Worm (Caenorhabditis elegans): ENCODE results near the gene ZC250.2.
A peak's percentile ranks its signal among the peaks of the same experiment; 100 is the strongest.

Gene ZC250.2

ce11 chrV:5788650-5789049 lies 3.5 kb upstream of the ZC250.2 start:
- no peak for TF ChIP-seq tbx-2 (tag; optimal IDR thresholded peaks at IDR 0.05)
- no peak for TF ChIP-seq nhr-28 (tag; optimal IDR thresholded peaks at IDR 0.05)
- no peak for TF ChIP-seq ztf-11 (tag; optimal IDR thresholded peaks at IDR 0.05)
- TF ChIP-seq nhr-77 (tag; optimal IDR thresholded peaks at IDR 0.05), result no peak
- TF ChIP-seq ama-1 (optimal IDR thresholded peaks at IDR 0.05), result no peak
- no peak for TF ChIP-seq nhr-67 (tag; optimal IDR thresholded peaks at IDR 0.05)
- no peak for TF ChIP-seq elt-2 (tag; optimal IDR thresholded peaks at IDR 0.05)
- TF ChIP-seq ceh-9 (tag; optimal IDR thresholded peaks at IDR 0.05), result no peak
- TF ChIP-seq egl-27 (tag; optimal IDR thresholded peaks at IDR 0.05), result no peak
- TF ChIP-seq elt-1 (tag; optimal IDR thresholded peaks at IDR 0.05), result no peak
- no peak for TF ChIP-seq fkh-10 (GFP tag; optimal IDR thresholded peaks at IDR 0.05)
- TF ChIP-seq pqm-1 (tag; optimal IDR thresholded peaks at IDR 0.05), result no peak
- TF ChIP-seq ceh-28 (tag; optimal IDR thresholded peaks at IDR 0.05), result no peak
- no peak for TF ChIP-seq nfya-1 (tag; optimal IDR thresholded peaks at IDR 0.05; ENCODE audit: insufficient read depth)
- no peak for TF ChIP-seq hmg-11 (tag; optimal IDR thresholded peaks at IDR 0.05)
- TF ChIP-seq fkh-2 (tag; optimal IDR thresholded peaks at IDR 0.05), result no peak
- TF ChIP-seq nhr-43 (tag; optimal IDR thresholded peaks at IDR 0.05; ENCODE audit: poor library complexity, severe bottlenecking), result no peak
- no peak for TF ChIP-seq snpc-4 (tag; optimal IDR thresholded peaks at IDR 0.05)
- TF ChIP-seq nhr-76 (tag; optimal IDR thresholded peaks at IDR 0.05), result no peak
- TF ChIP-seq R02D3.7 (tag; optimal IDR thresholded peaks at IDR 0.05), result no peak

ce11 chrV:5790497-5791280 lies 1.4 kb upstream of the ZC250.2 start, which contains the start of the genes nhr-142 and F44E7.9:
TSS of gene nhr-142 (minus strand) at chrV:5790553.
TSS of gene F44E7.9 (plus strand) at chrV:5791230.
- peak; percentile 72 for TF ChIP-seq nfya-1 (tag; optimal IDR thresholded peaks at IDR 0.05; ENCODE audit: insufficient read depth)
- no peak for TF ChIP-seq unc-39 (tag; optimal IDR thresholded peaks at IDR 0.05)
- TF ChIP-seq pqm-1 (tag; optimal IDR thresholded peaks at IDR 0.05), result peak; percentile 62
- no peak for TF ChIP-seq fos-1 (tag; optimal IDR thresholded peaks at IDR 0.05)
- peak; percentile 25 for TF ChIP-seq egl-27 (tag; optimal IDR thresholded peaks at IDR 0.05)
- peak; percentile 35 for TF ChIP-seq jun-1 (tag; optimal IDR thresholded peaks at IDR 0.05)
- TF ChIP-seq ceh-82 (tag; optimal IDR thresholded peaks at IDR 0.05), result peak; percentile 59
- TF ChIP-seq sea-2 (GFP tag; optimal IDR thresholded peaks at IDR 0.05), result no peak
- TF ChIP-seq R02D3.7 (tag; optimal IDR thresholded peaks at IDR 0.05), result peak; percentile 70
- TF ChIP-seq nhr-25 (tag; optimal IDR thresholded peaks at IDR 0.05), result peak; percentile 63
- peak; percentile 52 for TF ChIP-seq lin-39 (tag; optimal IDR thresholded peaks at IDR 0.05)
- peak; percentile 45 for TF ChIP-seq skn-1 (tag; optimal IDR thresholded peaks at IDR 0.05)
- peak; percentile 60 for TF ChIP-seq nhr-11 (tag; optimal IDR thresholded peaks at IDR 0.05)
- TF ChIP-seq snpc-4 (tag; optimal IDR thresholded peaks at IDR 0.05), result peak; percentile 72
- no peak for TF ChIP-seq nhr-12 (tag; optimal IDR thresholded peaks at IDR 0.05)
- peak; percentile 71 for TF ChIP-seq hmg-11 (tag; optimal IDR thresholded peaks at IDR 0.05)
- no peak for TF ChIP-seq ama-1 (optimal IDR thresholded peaks at IDR 0.05)
- TF ChIP-seq elt-2 (tag; optimal IDR thresholded peaks at IDR 0.05), result peak; percentile 72
- TF ChIP-seq fkh-10 (GFP tag; optimal IDR thresholded peaks at IDR 0.05), result peak; percentile 6
- no peak for TF ChIP-seq mdl-1 (tag; optimal IDR thresholded peaks at IDR 0.05)
- TF ChIP-seq lsy-12 (tag; optimal IDR thresholded peaks at IDR 0.05), result peak; percentile 81
- TF ChIP-seq nhr-77 (tag; optimal IDR thresholded peaks at IDR 0.05), result peak; percentile 41
- TF ChIP-seq pha-4 (tag; optimal IDR thresholded peaks at IDR 0.05), result peak; percentile 83
- peak; percentile 24 for TF ChIP-seq nhr-76 (tag; optimal IDR thresholded peaks at IDR 0.05)
- TF ChIP-seq nhr-43 (tag; optimal IDR thresholded peaks at IDR 0.05; ENCODE audit: poor library complexity, severe bottlenecking), result peak; percentile 78
- peak; percentile 91 for TF ChIP-seq lin-15B (tag; optimal IDR thresholded peaks at IDR 0.05)
- TF ChIP-seq mml-1 (tag; optimal IDR thresholded peaks at IDR 0.05), result no peak
- peak; percentile 10 for TF ChIP-seq ceh-28 (tag; optimal IDR thresholded peaks at IDR 0.05)
- peak; percentile 71 for TF ChIP-seq tbx-2 (tag; optimal IDR thresholded peaks at IDR 0.05)
- TF ChIP-seq fkh-2 (tag; optimal IDR thresholded peaks at IDR 0.05), result no peak
- TF ChIP-seq ztf-11 (tag; optimal IDR thresholded peaks at IDR 0.05), result no peak
- peak; percentile 81 for TF ChIP-seq nhr-23 (tag; optimal IDR thresholded peaks at IDR 0.05)
- TF ChIP-seq egl-5 (tag; optimal IDR thresholded peaks at IDR 0.05), result peak; percentile 43

ce11 chrV:5798132-5798531 lies 6.0 kb downstream of the ZC250.2 start, which contains the start of gene nstp-3:
TSS of gene nstp-3 (minus strand) at chrV:5798232.
- no peak for TF ChIP-seq ama-1 (optimal IDR thresholded peaks at IDR 0.05)
- no peak for TF ChIP-seq mdl-1 (tag; optimal IDR thresholded peaks at IDR 0.05)
- no peak for TF ChIP-seq ceh-16 (tag; optimal IDR thresholded peaks at IDR 0.05)
- no peak for TF ChIP-seq unc-62 (GFP tag; optimal IDR thresholded peaks at IDR 0.05)
- TF ChIP-seq nhr-12 (tag; optimal IDR thresholded peaks at IDR 0.05), result no peak
- TF ChIP-seq nhr-28 (tag; optimal IDR thresholded peaks at IDR 0.05), result no peak
- TF ChIP-seq elt-1 (tag; optimal IDR thresholded peaks at IDR 0.05), result no peak
- no peak for TF ChIP-seq skn-1 (tag; optimal IDR thresholded peaks at IDR 0.05)
- TF ChIP-seq ztf-4 (tag; optimal IDR thresholded peaks at IDR 0.05), result no peak
- no peak for TF ChIP-seq ceh-28 (tag; optimal IDR thresholded peaks at IDR 0.05)
- TF ChIP-seq pqm-1 (tag; optimal IDR thresholded peaks at IDR 0.05), result no peak
